Fruit fly (Drosophila melanogaster) whole organism: ENCODE data around the gene CG43291.

Experiments
- pan ChIP-seq: fragments of >200 bp; optimal IDR thresholded peaks from 2 replicates; lab custom pipeline; 2017
- psq ChIP-seq: fragments of >200 bp; optimal IDR thresholded peaks from 2 replicates; lab custom pipeline; 2017
- usp ChIP-seq: fragments of >200 bp; optimal IDR thresholded peaks from 2 replicates; lab custom pipeline; 2017; ENCODE audit warnings: missing biosample characterization, missing genetic modification characterization, mixed read lengths

- TF ChIP-seq usp (GFP tag; lab: Kevin White, UChicago): no peak
- no peak for TF ChIP-seq pan (lab: Kevin White, UChicago)
- TF ChIP-seq psq: no peak
Measured at dm6 chr3R:14262087-14262486, 17.6 kb upstream of the CG43291 start, which contains the start of the genes CG14839 and CG14841.
